Fruit fly (Drosophila melanogaster) whole organism, pupa: ENCODE data around the gene roq.

Source experiments
- CG10348 ChIP-seq: fragments of 200-800 bp; sonication (Bioruptor generic); IDR thresholded peaks from 2 replicates; pipeline ENCODE4 v1.3.6; 2022; ENCODE audit warnings: missing biosample characterization, missing genetic modification characterization
- CG12605 ChIP-seq: fragments of 200-800 bp; sonication (Bioruptor generic); IDR thresholded peaks from 2 replicates; pipeline ENCODE4 v1.3.6; 2022; ENCODE audit warnings: missing biosample characterization, missing genetic modification characterization
- CG13204 ChIP-seq: fragments of 200-800 bp; sonication (Bioruptor generic); optimal IDR thresholded peaks from 2 replicates; lab custom pipeline; 2018; ENCODE audit warnings: missing biosample characterization, mild to moderate bottlenecking, missing genetic modification characterization, moderate library complexity
- CG14655 ChIP-seq: fragments of 200-800 bp; sonication (Bioruptor generic); optimal IDR thresholded peaks from 3 replicates; lab custom pipeline; 2017; ENCODE audit warnings: mild to moderate bottlenecking, missing biosample characterization, missing genetic modification reagents, missing genetic modification characterization
- CG15710 ChIP-seq: fragments of 200-800 bp; sonication (Bioruptor generic); optimal IDR thresholded peaks from 2 replicates; lab custom pipeline; 2018; ENCODE audit warnings: missing biosample characterization, mild to moderate bottlenecking, missing genetic modification characterization, moderate library complexity
- CG17806 ChIP-seq: fragments of 200-800 bp; sonication (Bioruptor generic); optimal IDR thresholded peaks from 2 replicates; lab custom pipeline; 2018; ENCODE audit warnings: missing biosample characterization, mild to moderate bottlenecking, missing genetic modification characterization, moderate library complexity
- CG32121 ChIP-seq: fragments of 200-800 bp; sonication (Bioruptor generic); IDR thresholded peaks from 2 replicates; pipeline ENCODE4 v1.3.6; 2022; ENCODE audit warnings: missing biosample characterization, missing genetic modification characterization
- CG34367 ChIP-seq: fragments of 200-800 bp; sonication (Bioruptor generic); optimal IDR thresholded peaks from 2 replicates; lab custom pipeline; 2018; ENCODE audit warnings: missing biosample characterization, mild to moderate bottlenecking, missing genetic modification characterization
- CG4496 ChIP-seq: fragments of 200-800 bp; sonication (Bioruptor generic); IDR thresholded peaks from 3 replicates; pipeline ENCODE4 v1.3.6; 2022; ENCODE audit warnings: missing biosample characterization, missing genetic modification characterization
- CG8159 ChIP-seq: fragments of 200-800 bp; sonication (Bioruptor generic); optimal IDR thresholded peaks from 3 replicates; lab custom pipeline; 2018; ENCODE audit warnings: missing biosample characterization, mild to moderate bottlenecking, missing genetic modification characterization, moderate library complexity
- CG8301 ChIP-seq: fragments of 200-800 bp; sonication (Bioruptor generic); optimal IDR thresholded peaks from 2 replicates; lab custom pipeline; 2018; ENCODE audit warnings: missing biosample characterization, mild to moderate bottlenecking, missing genetic modification characterization
- CG9948 ChIP-seq: fragments of 200-800 bp; sonication (Bioruptor generic); optimal IDR thresholded peaks from 2 replicates; lab custom pipeline; 2018; ENCODE audit warnings: missing biosample characterization, mild to moderate bottlenecking, missing genetic modification characterization, moderate library complexity
- D1 ChIP-seq: fragments of 200-800 bp; sonication (Bioruptor generic); optimal IDR thresholded peaks from 2 replicates; lab custom pipeline; 2018; ENCODE audit warnings: missing biosample characterization, mild to moderate bottlenecking, missing genetic modification characterization, moderate library complexity
- EcR ChIP-seq: fragments of 200-800 bp; sonication (Bioruptor generic); optimal IDR thresholded peaks from 3 replicates; lab custom pipeline; 2019; ENCODE audit warnings: missing biosample characterization, missing genetic modification characterization, mild to moderate bottlenecking, moderate library complexity, missing genetic modification reagents
- Ets98B ChIP-seq: fragments of 200-800 bp; sonication (Bioruptor generic); IDR thresholded peaks from 2 replicates; pipeline ENCODE4 v1.3.6; 2022; ENCODE audit warnings: missing biosample characterization, missing genetic modification characterization
- Pif1A ChIP-seq: fragments of 200-800 bp; sonication (Bioruptor generic); optimal IDR thresholded peaks from 3 replicates; lab custom pipeline; 2016; ENCODE audit warnings: missing biosample characterization, missing genetic modification characterization
- Pif1B ChIP-seq: fragments of 200-800 bp; sonication (Bioruptor generic); optimal IDR thresholded peaks from 3 replicates; lab custom pipeline; 2016; ENCODE audit warnings: missing biosample characterization, missing genetic modification characterization
- Snoo ChIP-seq: fragments of 200-800 bp; sonication (Bioruptor generic); optimal IDR thresholded peaks from 3 replicates; lab custom pipeline; 2017; ENCODE audit warnings: missing biosample characterization, mild to moderate bottlenecking, missing genetic modification characterization, inconsistent platforms
- fd96Ca ChIP-seq: fragments of 200-800 bp; sonication (Bioruptor generic); IDR thresholded peaks from 3 replicates; pipeline ENCODE4 v1.3.6; 2022; ENCODE audit warnings: missing biosample characterization, missing genetic modification characterization
- gl ChIP-seq: fragments of 200-800 bp; sonication (Bioruptor generic); optimal IDR thresholded peaks from 2 replicates; lab custom pipeline; 2018; ENCODE audit warnings: missing biosample characterization, mild to moderate bottlenecking, missing genetic modification characterization
- rn ChIP-seq: fragments of 200-800 bp; sonication (Bioruptor generic); IDR thresholded peaks from 2 replicates; pipeline ENCODE4 v1.3.6; 2022; ENCODE audit warnings: missing biosample characterization, missing genetic modification characterization

The roq gene

DNA sequence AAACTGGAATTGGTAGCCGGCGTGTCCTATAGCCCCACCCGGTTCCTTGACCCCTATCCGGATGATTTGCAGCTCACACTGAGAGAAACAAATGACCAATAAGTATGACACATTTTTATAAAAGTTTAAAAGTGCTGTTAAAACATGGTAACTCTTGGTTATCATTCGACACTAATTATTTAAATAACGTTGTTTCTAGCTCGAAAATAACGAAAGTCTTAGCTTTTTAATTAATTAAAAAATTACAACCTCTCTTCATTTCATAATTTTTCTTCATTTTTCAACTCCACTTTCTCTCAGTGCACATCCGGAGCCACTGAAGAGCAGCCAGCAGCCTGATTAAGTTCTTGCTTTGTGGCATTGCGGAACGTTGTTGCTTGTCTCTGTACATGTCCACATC lies 14.2 kb downstream of the roq start:
- TF ChIP-seq CG14655 (GFP tag; lab: Kevin White, UChicago): peak; percentile 85
- TF ChIP-seq fd96Ca (GFP tag; lab: Robert Waterston, UW): no peak
- 0 out of 3 replicates have a peak, but pooled peaks have one; percentile 21 for TF ChIP-seq CG4496
- peak; percentile 96 for TF ChIP-seq EcR
- peak; percentile 87 for TF ChIP-seq CG9948 (tag; lab: Kevin White, UChicago)
- peak; percentile 81 for TF ChIP-seq Pif1A (GFP tag; lab: Kevin White, UChicago)
- TF ChIP-seq Snoo (tag; lab: Kevin White, UChicago): peak; percentile 81
- peak; percentile 90 for TF ChIP-seq CG15710 (tag; lab: Kevin White, UChicago)
- TF ChIP-seq D1 (tag; lab: Kevin White, UChicago): peak; percentile 85
- TF ChIP-seq CG12605 (GFP tag; lab: Robert Waterston, UW): peak; percentile 44; the same call in 1 of the 2 replicates
- peak; percentile 92 for TF ChIP-seq CG8159 (tag; lab: Kevin White, UChicago)
- 0 out of 2 replicates have a peak, but pooled peaks have one; percentile 24 for TF ChIP-seq CG32121 (GFP tag; lab: Robert Waterston, UW)
- peak; percentile 85 for TF ChIP-seq CG34367 (tag; lab: Kevin White, UChicago)
- TF ChIP-seq Ets98B (GFP tag; lab: Robert Waterston, UW): no peak
- TF ChIP-seq rn (GFP tag; lab: Robert Waterston, UW): no peak
- peak; percentile 90 for TF ChIP-seq CG17806
- peak; percentile 76 for TF ChIP-seq gl
- TF ChIP-seq CG8301 (tag; lab: Kevin White, UChicago): peak; percentile 75
- no peak for TF ChIP-seq CG10348 (GFP tag; lab: Robert Waterston, UW)
- TF ChIP-seq CG13204 (GFP tag; lab: Kevin White, UChicago): no peak
- peak; percentile 86 for TF ChIP-seq Pif1B

DNA sequence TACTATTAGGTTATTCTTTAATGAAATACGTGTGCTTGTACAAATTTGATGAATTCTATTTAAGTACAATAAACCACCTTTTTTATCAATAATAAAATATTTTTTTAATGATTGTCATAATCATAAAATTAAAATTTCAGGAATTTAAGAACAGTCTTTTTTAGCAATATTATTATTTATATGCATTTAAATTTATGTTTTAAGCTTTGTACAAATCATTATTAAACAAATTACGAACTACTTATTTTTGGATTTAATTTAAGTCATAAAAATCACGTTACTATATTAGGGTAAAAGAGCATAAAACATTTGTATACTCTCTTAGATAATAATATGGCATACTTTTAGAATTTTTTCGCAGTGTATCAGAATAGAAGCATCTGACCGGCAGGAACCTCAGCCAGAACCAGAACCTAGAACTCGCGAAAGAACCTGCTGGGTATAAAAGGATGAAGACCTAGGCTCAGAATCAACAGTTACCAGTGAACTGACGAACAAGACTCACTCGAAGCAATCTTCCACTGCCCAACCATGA lies 16.2 kb downstream of the roq start, which contains the start of gene Cpr72Ea:
Cpr72Ea (plus strand) TSS at position 485 of the 535 bp plus-strand sequence.
- TF ChIP-seq CG34367 (tag; lab: Kevin White, UChicago) (peak; percentile 17), CG32121 (GFP tag; lab: Robert Waterston, UW) (no peak), fd96Ca (GFP tag; lab: Robert Waterston, UW) (no peak), Pif1A (GFP tag; lab: Kevin White, UChicago) (no peak), CG4496 (no peak), CG8301 (tag; lab: Kevin White, UChicago) (no peak), CG10348 (GFP tag; lab: Robert Waterston, UW) (no peak), Pif1B (no peak), Snoo (tag; lab: Kevin White, UChicago) (no peak), CG14655 (GFP tag; lab: Kevin White, UChicago) (peak; percentile 39), CG8159 (tag; lab: Kevin White, UChicago) (peak; percentile 72), CG17806 (peak; percentile 6), Ets98B (GFP tag; lab: Robert Waterston, UW) (no peak), D1 (tag; lab: Kevin White, UChicago) (peak; percentile 49), EcR (no peak), CG12605 (GFP tag; lab: Robert Waterston, UW) (no peak), CG15710 (tag; lab: Kevin White, UChicago) (peak; percentile 55), CG9948 (tag; lab: Kevin White, UChicago) (peak; percentile 73), rn (GFP tag; lab: Robert Waterston, UW) (no peak), gl (no peak), CG13204 (GFP tag; lab: Kevin White, UChicago) (no peak)

- peak; percentile 91 for TF ChIP-seq EcR
- TF ChIP-seq CG17806: peak; percentile 94
- peak; percentile 84 for TF ChIP-seq Pif1B
- peak; percentile 97 for TF ChIP-seq CG15710 (tag; lab: Kevin White, UChicago)
- no peak for TF ChIP-seq CG32121 (GFP tag; lab: Robert Waterston, UW)
- TF ChIP-seq CG4496: no peak
- TF ChIP-seq CG34367 (tag; lab: Kevin White, UChicago): peak; percentile 95
- peak; percentile 83 for TF ChIP-seq Pif1A (GFP tag; lab: Kevin White, UChicago)
- peak; percentile 83 for TF ChIP-seq CG14655 (GFP tag; lab: Kevin White, UChicago)
- TF ChIP-seq CG9948 (tag; lab: Kevin White, UChicago): peak; percentile 98
- TF ChIP-seq CG12605 (GFP tag; lab: Robert Waterston, UW): no peak
- TF ChIP-seq CG13204 (GFP tag; lab: Kevin White, UChicago): peak; percentile 90
- TF ChIP-seq Ets98B (GFP tag; lab: Robert Waterston, UW): no peak
- peak; percentile 73 for TF ChIP-seq Snoo (tag; lab: Kevin White, UChicago)
- TF ChIP-seq fd96Ca (GFP tag; lab: Robert Waterston, UW): 0 out of 3 replicates have a peak, but pooled peaks have one; percentile 22
- TF ChIP-seq CG8159 (tag; lab: Kevin White, UChicago): peak; percentile 98
- TF ChIP-seq gl: peak; percentile 86
- TF ChIP-seq CG10348 (GFP tag; lab: Robert Waterston, UW): no peak
- peak; percentile 67 for TF ChIP-seq CG8301 (tag; lab: Kevin White, UChicago)
- TF ChIP-seq D1 (tag; lab: Kevin White, UChicago): peak; percentile 93
- TF ChIP-seq rn (GFP tag; lab: Robert Waterston, UW): no peak
Observed at dm6 chr3L:16361200-16361815, 17.1 kb downstream of the roq start.

DNA sequence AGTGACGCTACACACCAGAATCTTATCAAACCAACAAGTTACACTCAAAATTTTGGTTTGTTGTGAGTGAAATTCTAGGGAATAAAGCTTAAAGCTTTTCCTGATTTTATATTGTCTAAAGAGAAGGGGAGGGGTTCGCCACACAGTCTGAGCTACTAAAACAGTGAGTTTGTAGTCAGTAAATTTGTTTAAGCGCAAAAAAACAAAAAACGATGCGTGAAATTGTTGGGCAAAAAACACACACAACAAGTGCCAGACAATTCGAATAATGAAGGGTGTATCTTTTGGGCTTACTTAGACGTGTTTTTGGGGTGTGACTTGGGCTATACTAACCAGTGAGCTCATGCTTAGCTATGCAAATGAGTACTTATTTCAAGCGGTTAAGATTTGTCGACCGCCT lies 18.6 kb downstream of the roq start:
- TF ChIP-seq CG9948 (tag; lab: Kevin White, UChicago) (no peak), fd96Ca (GFP tag; lab: Robert Waterston, UW) (no peak), gl (no peak), CG15710 (tag; lab: Kevin White, UChicago) (no peak), EcR (no peak), CG17806 (no peak), Ets98B (GFP tag; lab: Robert Waterston, UW) (no peak), Snoo (tag; lab: Kevin White, UChicago) (no peak), Pif1A (GFP tag; lab: Kevin White, UChicago) (no peak), rn (GFP tag; lab: Robert Waterston, UW) (no peak), CG14655 (GFP tag; lab: Kevin White, UChicago) (no peak), CG13204 (GFP tag; lab: Kevin White, UChicago) (no peak), CG34367 (tag; lab: Kevin White, UChicago) (no peak), CG4496 (no peak), CG12605 (GFP tag; lab: Robert Waterston, UW) (no peak), CG8301 (tag; lab: Kevin White, UChicago) (no peak), CG8159 (tag; lab: Kevin White, UChicago) (no peak), CG10348 (GFP tag; lab: Robert Waterston, UW) (no peak)
